Worm (Caenorhabditis elegans) whole organism, mixed stage, embryonic: ENCODE results near the gene F32H5.4.

Experiments
- M03D4.4 ChIP-seq: sonication (generic microtip); optimal IDR thresholded peaks from 2 replicates; lab custom pipeline; 2017; ENCODE audit warnings: mild to moderate bottlenecking, missing genetic modification characterization, missing compliant biosample characterization
- blmp-1 ChIP-seq: fragments of 150-350 bp; optimal IDR thresholded peaks from 2 replicates; lab custom pipeline; 2014; ENCODE audit warnings: missing biosample characterization, missing genetic modification characterization
- ceh-39 ChIP-seq: fragments of 150-350 bp; optimal IDR thresholded peaks from 2 replicates; lab custom pipeline; 2014; ENCODE audit warnings: missing biosample characterization, missing genetic modification characterization
- ceh-43 ChIP-seq: fragments of 200-800 bp; sonication (Bioruptor generic); optimal IDR thresholded peaks from 2 replicates; lab custom pipeline; 2018; ENCODE audit warnings: mild to moderate bottlenecking, missing genetic modification characterization, moderate library complexity, missing compliant biosample characterization
- ceh-83 ChIP-seq: fragments of 200-800 bp; sonication (Bioruptor generic); optimal IDR thresholded peaks from 2 replicates; lab custom pipeline; 2018; ENCODE audit warnings: mild to moderate bottlenecking, missing genetic modification characterization, missing compliant biosample characterization
- cnd-1 ChIP-seq: fragments of 200-800 bp; sonication (Bioruptor generic); optimal IDR thresholded peaks from 2 replicates; lab custom pipeline; 2018; ENCODE audit warnings: mild to moderate bottlenecking, missing genetic modification characterization, missing compliant biosample characterization
- drap-1 ChIP-seq: fragments of 200-800 bp; sonication (Bioruptor generic); optimal IDR thresholded peaks from 3 replicates; lab custom pipeline; 2018; ENCODE audit warnings: mild to moderate bottlenecking, missing genetic modification characterization, missing compliant biosample characterization
- elt-1 ChIP-seq: sonication (generic microtip); optimal IDR thresholded peaks from 2 replicates; lab custom pipeline; 2017; ENCODE audit warnings: missing genetic modification characterization, mild to moderate bottlenecking, missing compliant biosample characterization, antibody characterized with exemption, moderate library complexity, borderline replicate concordance; ENCODE audit not compliant: insufficient read depth
- elt-3 ChIP-seq: fragments of 150-350 bp; optimal IDR thresholded peaks from 2 replicates; lab custom pipeline; 2014; ENCODE audit warnings: missing biosample characterization, missing genetic modification characterization
- flh-1 ChIP-seq: fragments of 200-800 bp; sonication (Bioruptor generic); optimal IDR thresholded peaks from 2 replicates; lab custom pipeline; 2018; ENCODE audit warnings: mild to moderate bottlenecking, missing genetic modification characterization, moderate library complexity, missing compliant biosample characterization
- hlh-1 ChIP-seq: fragments of 150-350 bp; optimal IDR thresholded peaks from 2 replicates; lab custom pipeline; 2014; ENCODE audit warnings: missing biosample characterization, missing genetic modification reagents, missing genetic modification characterization
- lin-13 ChIP-seq: fragments of 150-350 bp; optimal IDR thresholded peaks from 2 replicates; lab custom pipeline; 2014; ENCODE audit warnings: missing biosample characterization, missing genetic modification characterization
- lsy-2 ChIP-seq: fragments of 150-350 bp; optimal IDR thresholded peaks from 2 replicates; lab custom pipeline; 2014; ENCODE audit warnings: missing biosample characterization, missing genetic modification characterization
- mep-1 ChIP-seq: fragments of 150-350 bp; optimal IDR thresholded peaks from 2 replicates; lab custom pipeline; 2017; ENCODE audit warnings: missing biosample characterization, missing genetic modification reagents, missing genetic modification characterization, inconsistent platforms
- mls-2 ChIP-seq: sonication (generic microtip); optimal IDR thresholded peaks from 2 replicates; lab custom pipeline; 2016; ENCODE audit warnings: mild to moderate bottlenecking, missing genetic modification characterization, moderate library complexity, missing compliant biosample characterization
- nhr-12 ChIP-seq: fragments of 150-350 bp; optimal IDR thresholded peaks from 2 replicates; lab custom pipeline; 2014; ENCODE audit warnings: missing biosample characterization, missing genetic modification characterization
- nhr-2 ChIP-seq: fragments of 150-350 bp; optimal IDR thresholded peaks from 2 replicates; lab custom pipeline; 2014; ENCODE audit warnings: missing biosample characterization, missing genetic modification characterization
- nhr-237 ChIP-seq: fragments of 150-350 bp; optimal IDR thresholded peaks from 2 replicates; lab custom pipeline; 2014; ENCODE audit warnings: missing biosample characterization, missing genetic modification characterization
- nhr-76 ChIP-seq: sonication (generic microtip); optimal IDR thresholded peaks from 2 replicates; lab custom pipeline; 2017; ENCODE audit warnings: missing biosample characterization, missing genetic modification characterization
- pha-4 ChIP-seq: fragments of 150-350 bp; optimal IDR thresholded peaks from 2 replicates; lab custom pipeline; 2018; ENCODE audit warnings: missing biosample characterization, missing genetic modification reagents, missing genetic modification characterization
- sem-2 ChIP-seq: fragments of 200-800 bp; sonication (Bioruptor generic); optimal IDR thresholded peaks from 2 replicates; lab custom pipeline; 2018; ENCODE audit warnings: mild to moderate bottlenecking, missing genetic modification characterization, missing compliant biosample characterization
- snpc-4 ChIP-seq: fragments of 150-350 bp; optimal IDR thresholded peaks from 2 replicates; lab custom pipeline; 2014; ENCODE audit warnings: missing biosample characterization, missing genetic modification characterization
- sptf-1 ChIP-seq: sonication (generic microtip); optimal IDR thresholded peaks from 2 replicates; lab custom pipeline; 2017; ENCODE audit warnings: mild to moderate bottlenecking, missing genetic modification characterization, moderate library complexity, missing compliant biosample characterization
- unc-39 ChIP-seq: fragments of 150-350 bp; optimal IDR thresholded peaks from 2 replicates; lab custom pipeline; 2014; ENCODE audit warnings: missing biosample characterization, missing genetic modification characterization
- zip-8 ChIP-seq: fragments of 150-350 bp; optimal IDR thresholded peaks from 2 replicates; lab custom pipeline; 2014; ENCODE audit warnings: missing biosample characterization, missing genetic modification characterization
- ztf-11 ChIP-seq: fragments of 150-350 bp; optimal IDR thresholded peaks from 2 replicates; lab custom pipeline; 2014; ENCODE audit warnings: missing biosample characterization, missing genetic modification characterization

F32H5.4 gene

DNA sequence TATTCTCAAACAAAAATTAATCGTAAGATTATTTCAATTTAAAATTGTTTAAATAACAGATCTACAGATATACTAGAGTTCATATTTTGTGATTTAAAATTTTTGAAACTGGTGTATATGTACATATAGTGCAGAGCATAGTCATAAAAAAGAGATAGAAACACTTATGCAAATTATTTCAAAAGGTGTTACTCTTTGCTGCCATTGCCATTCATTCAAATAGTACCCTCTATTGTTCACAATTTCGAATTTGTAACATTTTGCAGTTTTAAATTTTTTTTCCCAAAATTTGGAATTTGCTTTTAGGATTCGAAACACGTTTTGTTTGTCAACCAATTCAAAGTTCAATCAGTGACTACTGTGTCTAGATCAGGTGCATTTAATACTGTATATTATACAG is at the start of gene F32H5.4:
TSS of gene F32H5.4 (plus strand) at position 301 of the 400 bp plus-strand sequence.
- TF ChIP-seq sptf-1 (tag; lab: Kevin White, UChicago) (no peak), hlh-1 (tag; lab: Kevin White, UChicago) (no peak), elt-3 (tag; lab: Kevin White, UChicago) (no peak), ztf-11 (no peak), elt-1 (tag; lab: Kevin White, UChicago) (no peak), pha-4 (tag; lab: Kevin White, UChicago) (no peak), ceh-83 (GFP tag; lab: Kevin White, UChicago) (no peak), flh-1 (GFP tag; lab: Kevin White, UChicago) (no peak), lin-13 (tag; lab: Kevin White, UChicago) (no peak), M03D4.4 (tag; lab: Kevin White, UChicago) (no peak), lsy-2 (tag; lab: Kevin White, UChicago) (no peak), drap-1 (no peak), nhr-237 (no peak), zip-8 (tag; lab: Kevin White, UChicago) (no peak), nhr-76 (tag; lab: Kevin White, UChicago) (no peak), blmp-1 (tag; lab: Kevin White, UChicago) (no peak)

DNA sequence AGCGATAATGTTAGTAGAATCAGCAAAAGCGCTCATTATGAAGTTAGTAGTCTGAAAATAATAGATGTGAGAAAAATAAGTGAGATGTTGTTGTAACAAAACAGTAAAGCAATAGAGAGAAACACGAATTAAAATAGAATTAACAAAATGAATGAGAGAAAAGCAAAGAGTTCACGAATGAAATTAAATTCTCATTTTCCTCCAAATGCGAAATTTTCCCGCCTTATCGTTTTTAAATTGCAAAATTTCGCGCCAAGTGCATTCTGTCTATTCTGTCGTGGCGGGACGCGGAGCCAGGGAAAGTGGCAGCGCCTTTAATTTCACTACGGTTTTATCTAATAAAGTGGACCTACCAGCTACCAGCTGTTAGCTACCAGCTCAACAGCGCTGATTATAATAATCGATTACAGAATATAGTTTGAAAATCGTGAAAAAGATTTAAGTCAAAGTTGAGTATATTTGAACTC is 48.1 kb upstream of the F32H5.4 start, which contains the start of gene nasp-2:
TSS of gene nasp-2 (minus strand) at position 51 of the 467 bp plus-strand sequence.
- TF ChIP-seq elt-1 (tag; lab: Kevin White, UChicago) = no peak
- TF ChIP-seq cnd-1 (tag; lab: Kevin White, UChicago) = no peak

DNA sequence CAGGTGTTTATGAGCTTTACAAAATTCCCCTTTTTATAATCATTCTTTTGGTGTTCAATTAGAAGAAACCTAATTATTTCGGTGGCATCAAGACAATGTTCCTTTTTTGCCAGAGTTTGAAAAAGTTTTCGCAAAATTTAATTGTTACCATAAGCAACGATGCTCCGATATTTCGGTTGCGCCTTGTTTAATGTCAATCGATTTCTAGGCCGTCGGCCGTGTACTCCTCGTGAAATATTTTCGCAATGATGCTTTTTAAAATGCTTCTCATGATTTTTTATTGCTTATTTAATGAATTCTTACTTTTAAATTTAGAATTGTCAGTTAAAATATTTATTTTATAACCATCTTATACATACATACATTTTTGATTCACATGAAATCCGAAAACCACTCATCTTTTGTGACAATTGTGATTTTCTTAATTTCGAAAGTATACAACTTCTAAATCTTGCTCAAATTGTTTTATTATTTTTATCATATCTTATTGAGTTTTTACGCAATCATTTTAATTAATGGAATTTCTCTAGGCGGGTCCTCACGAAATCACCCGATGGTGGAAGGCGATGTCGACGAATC is 47.2 kb upstream of the F32H5.4 start, which contains the start of gene C50B6.3:
TSS of gene C50B6.3 (plus strand) at position 529 of the 579 bp plus-strand sequence.
- peak; percentile 31 for TF ChIP-seq ceh-39 (tag; lab: Kevin White, UChicago)
- no peak for TF ChIP-seq ztf-11
- TF ChIP-seq lin-13 (tag; lab: Kevin White, UChicago) = peak; percentile 25
- peak; percentile 62 for TF ChIP-seq lsy-2 (tag; lab: Kevin White, UChicago)
- no peak for TF ChIP-seq zip-8 (tag; lab: Kevin White, UChicago)
- TF ChIP-seq mep-1 (tag; lab: Kevin White, UChicago) = peak; percentile 57
- peak; percentile 17 for TF ChIP-seq pha-4 (tag; lab: Kevin White, UChicago)

- TF ChIP-seq elt-3 (tag; lab: Kevin White, UChicago) (no peak), unc-39 (no peak), snpc-4 (tag; lab: Kevin White, UChicago) (no peak), blmp-1 (tag; lab: Kevin White, UChicago) (no peak), flh-1 (GFP tag; lab: Kevin White, UChicago) (no peak), nhr-12 (no peak), drap-1 (no peak), sem-2 (GFP tag; lab: Kevin White, UChicago) (no peak), nhr-2 (tag; lab: Kevin White, UChicago) (no peak), zip-8 (tag; lab: Kevin White, UChicago) (no peak), mls-2 (no peak)
- TF ChIP-seq, all 35 proteins: peak for 0
These were observed 42.3 kb upstream of the F32H5.4 start, which contains the start of the genes col-161 and srh-18 for ce11 chrV:13317911-13318502. col-161 (minus strand) TSS chrV:13318011. srh-18 (plus strand) TSS chrV:13318452.

DNA sequence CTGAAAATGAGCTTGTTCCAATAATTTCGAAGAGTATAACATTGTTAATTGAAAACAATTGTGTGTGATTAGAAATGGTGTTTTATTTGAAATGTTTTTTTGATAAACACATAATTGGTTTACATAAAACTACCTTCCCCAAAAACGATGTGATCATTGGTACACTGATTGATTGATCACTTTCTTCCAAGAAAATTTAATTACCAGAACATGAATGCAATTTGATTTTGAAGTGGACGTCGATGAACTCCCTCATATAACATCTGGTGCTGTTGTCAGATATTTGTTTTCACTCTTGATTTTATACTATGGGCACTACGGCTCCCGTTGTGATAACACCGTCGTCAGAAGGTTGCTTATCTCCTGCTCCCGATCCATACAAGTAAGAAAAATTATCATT is 39.7 kb upstream of the F32H5.4 start, which contains the start of gene srh-15:
TSS of gene srh-15 (plus strand) at position 301 of the 400 bp plus-strand sequence.
- TF ChIP-seq M03D4.4 (tag; lab: Kevin White, UChicago) (no peak), ceh-39 (tag; lab: Kevin White, UChicago) (no peak), lsy-2 (tag; lab: Kevin White, UChicago) (no peak)

DNA sequence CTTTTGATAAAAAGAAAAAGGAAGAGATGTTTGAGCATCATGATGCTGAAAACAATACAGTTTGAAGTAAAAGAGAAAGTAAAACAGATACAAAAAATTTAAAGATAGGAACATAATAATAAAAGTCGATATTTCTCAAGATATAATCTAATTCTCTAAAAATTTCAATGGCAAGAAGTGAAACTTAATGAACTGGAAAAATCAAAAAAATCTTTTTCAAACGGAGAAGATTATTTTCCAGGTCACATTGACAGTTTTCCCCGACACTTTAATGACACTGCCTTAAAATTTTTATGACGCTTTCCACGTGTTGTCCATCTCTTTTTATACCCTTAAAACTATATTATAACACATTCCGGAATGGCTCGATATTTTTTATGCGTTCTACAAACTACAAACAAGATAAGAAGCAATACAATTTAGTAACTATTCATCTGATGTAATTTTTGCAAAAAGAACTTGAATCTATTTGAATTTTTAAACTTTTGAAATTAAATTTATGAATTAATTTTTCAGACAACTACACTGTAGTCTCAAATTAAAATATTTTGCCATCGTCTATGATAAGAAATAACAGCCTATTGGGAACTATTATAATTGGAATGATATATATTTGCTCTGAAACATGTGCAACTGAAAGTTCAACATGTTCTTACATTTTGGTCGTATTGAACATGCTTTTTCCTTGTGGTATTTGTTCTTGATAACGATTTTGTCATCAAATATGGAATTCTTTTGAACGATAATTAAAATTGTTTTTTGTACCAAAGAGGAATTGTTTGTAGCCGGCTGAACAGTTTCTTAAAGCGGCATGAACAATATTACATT is 35.2 kb upstream of the F32H5.4 start, which contains the start of gene C50B6.7:
TSS of gene C50B6.7 (minus strand) at position 51 of the 828 bp plus-strand sequence.
- TF ChIP-seq ceh-43 (no peak), blmp-1 (tag; lab: Kevin White, UChicago) (no peak)
